Fruit fly (Drosophila melanogaster): Measurements from ENCODE around the gene CG33922.

dm6 chr2L:1377635-1378034, 33.7 kb upstream of the CG33922 start:
- TF ChIP-seq acj6 (GFP tag; optimal IDR thresholded peaks at IDR 0.05): no peak
- TF ChIP-seq net (GFP tag; optimal IDR thresholded peaks at IDR 0.05): no peak
- TF ChIP-seq Sox102F (GFP tag; optimal IDR thresholded peaks at IDR 0.05): no peak
- no peak for TF ChIP-seq CG11294 (GFP tag; IDR thresholded peaks at IDR 0.05)
- TF ChIP-seq CG6854 (GFP tag; optimal IDR thresholded peaks at IDR 0.05): no peak
- TF ChIP-seq Sox15 (GFP tag; optimal IDR thresholded peaks at IDR 0.05): no peak
- TF ChIP-seq CG15336 (GFP tag; IDR thresholded peaks at IDR 0.05): no peak
